Fruit fly (Drosophila melanogaster) whole organism, prepupa: ENCODE data around the gene CG6153.

Experiments
- Blimp-1 ChIP-seq: fragments of 200-800 bp; sonication (Bioruptor generic); optimal IDR thresholded peaks from 3 replicates; lab custom pipeline; 2017; ENCODE audit warnings: missing biosample characterization, missing genetic modification characterization, mild to moderate bottlenecking, moderate library complexity, missing genetic modification reagents
- CG10631 ChIP-seq: fragments of 200-800 bp; sonication (Bioruptor generic); optimal IDR thresholded peaks from 2 replicates; lab custom pipeline; 2016; ENCODE audit warnings: missing biosample characterization, missing genetic modification characterization
- CG10669 ChIP-seq: fragments of 200-800 bp; sonication (Bioruptor generic); optimal IDR thresholded peaks from 3 replicates; lab custom pipeline; 2018; ENCODE audit warnings: missing biosample characterization, mild to moderate bottlenecking, missing genetic modification characterization, moderate library complexity
- CG11294 ChIP-seq: fragments of 200-800 bp; sonication (Bioruptor generic); IDR thresholded peaks from 2 replicates; pipeline ENCODE4 v1.3.6; 2022; ENCODE audit warnings: missing biosample characterization, missing genetic modification characterization
- CG11762 ChIP-seq: fragments of 200-800 bp; sonication (Bioruptor generic); optimal IDR thresholded peaks from 3 replicates; lab custom pipeline; 2016; ENCODE audit warnings: missing biosample characterization, missing genetic modification characterization; ENCODE audit not compliant: insufficient read depth
- CG16779 ChIP-seq: fragments of 200-800 bp; sonication (Bioruptor generic); optimal IDR thresholded peaks from 3 replicates; lab custom pipeline; 2017; ENCODE audit warnings: missing biosample characterization, mild to moderate bottlenecking, missing genetic modification characterization
- CG3032 ChIP-seq: fragments of 200-800 bp; optimal IDR thresholded peaks from 2 replicates; lab custom pipeline; 2019; ENCODE audit warnings: missing biosample characterization, mild to moderate bottlenecking, missing genetic modification characterization, moderate library complexity
- CG31627 ChIP-seq: fragments of 200-800 bp; sonication (Bioruptor generic); optimal IDR thresholded peaks from 3 replicates; lab custom pipeline; 2016; ENCODE audit warnings: missing biosample characterization, missing genetic modification characterization
- CG34406 ChIP-seq: fragments of 200-800 bp; sonication (Bioruptor generic); optimal IDR thresholded peaks from 3 replicates; lab custom pipeline; 2016; ENCODE audit warnings: missing biosample characterization, missing genetic modification characterization
- CG3919 ChIP-seq: fragments of 200-800 bp; sonication (Bioruptor generic); optimal IDR thresholded peaks from 3 replicates; lab custom pipeline; 2016; ENCODE audit warnings: missing biosample characterization, missing genetic modification characterization
- CG4318 ChIP-seq: fragments of 200-800 bp; sonication (Bioruptor generic); optimal IDR thresholded peaks from 3 replicates; lab custom pipeline; 2017; ENCODE audit warnings: missing biosample characterization, mild to moderate bottlenecking, missing genetic modification characterization
- CG6163 ChIP-seq: fragments of 200-800 bp; sonication (Bioruptor generic); IDR thresholded peaks from 3 replicates; pipeline ENCODE4 v1.3.6; 2022; ENCODE audit warnings: missing biosample characterization, missing genetic modification characterization
- CG6276 ChIP-seq: fragments of 200-800 bp; sonication (Bioruptor generic); optimal IDR thresholded peaks from 2 replicates; lab custom pipeline; 2017; ENCODE audit warnings: missing biosample characterization, mild to moderate bottlenecking, missing genetic modification characterization
- CG6792 ChIP-seq: fragments of 200-800 bp; sonication (Bioruptor generic); optimal IDR thresholded peaks from 3 replicates; lab custom pipeline; 2016; ENCODE audit warnings: missing biosample characterization, missing genetic modification characterization
- CG6808 ChIP-seq: fragments of 200-800 bp; sonication (Bioruptor generic); optimal IDR thresholded peaks from 3 replicates; lab custom pipeline; 2017; ENCODE audit warnings: missing biosample characterization, missing genetic modification characterization, mild to moderate bottlenecking, moderate library complexity, missing genetic modification reagents
- CG8319 ChIP-seq: fragments of 200-800 bp; sonication (Bioruptor generic); optimal IDR thresholded peaks from 3 replicates; lab custom pipeline; 2016; ENCODE audit warnings: missing biosample characterization, missing genetic modification characterization
- CG9139 ChIP-seq: fragments of 200-800 bp; sonication (Bioruptor generic); optimal IDR thresholded peaks from 3 replicates; lab custom pipeline; 2017; ENCODE audit warnings: missing biosample characterization, mild to moderate bottlenecking, missing genetic modification characterization
- Eip78C ChIP-seq: fragments of 200-800 bp; sonication (Bioruptor generic); peaks from one replicate; lab custom pipeline; 2016; ENCODE audit warnings: missing biosample characterization, missing genetic modification characterization
- Eip93F ChIP-seq: fragments of 200-800 bp; sonication (Bioruptor generic); optimal IDR thresholded peaks from 2 replicates; lab custom pipeline; 2016; ENCODE audit warnings: missing biosample characterization, mild to moderate bottlenecking, missing genetic modification characterization
- Hr38 ChIP-seq: sonication (Bioruptor generic); optimal IDR thresholded peaks from 2 replicates; lab custom pipeline; 2016; ENCODE audit warnings: missing biosample characterization, missing genetic modification characterization
- Hr39 ChIP-seq: fragments of 200-800 bp; sonication (Bioruptor generic); optimal IDR thresholded peaks from 2 replicates; lab custom pipeline; 2016; ENCODE audit warnings: missing biosample characterization, missing genetic modification characterization
- Lpt ChIP-seq: fragments of 200-800 bp; sonication (Bioruptor generic); optimal IDR thresholded peaks from 3 replicates; lab custom pipeline; 2016; ENCODE audit warnings: missing biosample characterization, missing genetic modification characterization
- Met ChIP-seq: fragments of 200-800 bp; sonication (Bioruptor generic); optimal IDR thresholded peaks from 3 replicates; lab custom pipeline; 2016; ENCODE audit warnings: missing biosample characterization, missing genetic modification characterization
- Smox ChIP-seq: fragments of 200-800 bp; sonication (Bioruptor generic); optimal IDR thresholded peaks from 3 replicates; lab custom pipeline; 2016; ENCODE audit warnings: missing biosample characterization, missing genetic modification characterization
- Sox102F ChIP-seq: fragments of 200-800 bp; sonication (Bioruptor generic); optimal IDR thresholded peaks from 2 replicates; lab custom pipeline; 2016; ENCODE audit warnings: missing biosample characterization, mild to moderate bottlenecking, missing genetic modification characterization
- Sox15 ChIP-seq: fragments of 200-800 bp; sonication (Bioruptor generic); optimal IDR thresholded peaks from 3 replicates; lab custom pipeline; 2016; ENCODE audit warnings: missing biosample characterization, missing genetic modification characterization
- achi ChIP-seq: fragments of 200-800 bp; sonication (Bioruptor generic); optimal IDR thresholded peaks from 3 replicates; lab custom pipeline; 2016; ENCODE audit warnings: missing biosample characterization, missing genetic modification characterization
- cyc ChIP-seq: fragments of 200-800 bp; sonication (Bioruptor generic); optimal IDR thresholded peaks from 3 replicates; lab custom pipeline; 2016; ENCODE audit warnings: missing biosample characterization, missing genetic modification characterization
- dac ChIP-seq: fragments of 200-800 bp; sonication (Bioruptor generic); optimal IDR thresholded peaks from 2 replicates; lab custom pipeline; 2017; ENCODE audit warnings: missing biosample characterization, mild to moderate bottlenecking, missing genetic modification characterization
- dsx ChIP-seq: fragments of 200-800 bp; optimal IDR thresholded peaks from 3 replicates; lab custom pipeline; 2019; ENCODE audit warnings: missing biosample characterization, mild to moderate bottlenecking, missing genetic modification characterization, moderate library complexity; ENCODE audit not compliant: poor library complexity, severe bottlenecking
- eg ChIP-seq: fragments of 200-800 bp; sonication (Bioruptor generic); IDR thresholded peaks from 3 replicates; pipeline ENCODE4 v1.3.6; 2022; ENCODE audit warnings: missing biosample characterization, missing genetic modification characterization
- fd85E ChIP-seq: fragments of 200-800 bp; sonication (Bioruptor generic); optimal IDR thresholded peaks from 3 replicates; lab custom pipeline; 2016; ENCODE audit warnings: missing biosample characterization, missing genetic modification characterization
- fkh ChIP-seq: fragments of 200-800 bp; sonication (Bioruptor generic); optimal IDR thresholded peaks from 3 replicates; lab custom pipeline; 2017; ENCODE audit warnings: missing biosample characterization, mild to moderate bottlenecking, missing genetic modification characterization, moderate library complexity
- lz ChIP-seq: fragments of 200-800 bp; sonication (Bioruptor generic); optimal IDR thresholded peaks from 3 replicates; lab custom pipeline; 2016; ENCODE audit warnings: missing biosample characterization, missing genetic modification characterization
- pdm3 ChIP-seq: fragments of 200-800 bp; sonication (Bioruptor generic); optimal IDR thresholded peaks from 3 replicates; lab custom pipeline; 2016; ENCODE audit warnings: missing biosample characterization, missing genetic modification characterization
- salr ChIP-seq, 2 experiments: fragments of 200-800 bp; sonication (Bioruptor generic); optimal IDR thresholded peaks; 3 replicates each; lab custom pipeline; 2016 to 2018; ENCODE audit warnings: missing biosample characterization in 2 of 2, missing genetic modification characterization in 2 of 2, mild to moderate bottlenecking in 1 of 2
- spab ChIP-seq: fragments of 200-800 bp; sonication (Bioruptor generic); optimal IDR thresholded peaks from 2 replicates; lab custom pipeline; 2017; ENCODE audit warnings: missing biosample characterization, mild to moderate bottlenecking, missing genetic modification characterization, missing genetic modification reagents
- svp ChIP-seq: fragments of 200-800 bp; sonication (Bioruptor generic); peaks from one replicate; lab custom pipeline; 2016; ENCODE audit warnings: missing biosample characterization, missing genetic modification characterization
- topi ChIP-seq: fragments of 200-800 bp; sonication (Bioruptor generic); optimal IDR thresholded peaks from 3 replicates; lab custom pipeline; 2016; ENCODE audit warnings: missing biosample characterization, missing genetic modification characterization

The CG6153 gene

DNA sequence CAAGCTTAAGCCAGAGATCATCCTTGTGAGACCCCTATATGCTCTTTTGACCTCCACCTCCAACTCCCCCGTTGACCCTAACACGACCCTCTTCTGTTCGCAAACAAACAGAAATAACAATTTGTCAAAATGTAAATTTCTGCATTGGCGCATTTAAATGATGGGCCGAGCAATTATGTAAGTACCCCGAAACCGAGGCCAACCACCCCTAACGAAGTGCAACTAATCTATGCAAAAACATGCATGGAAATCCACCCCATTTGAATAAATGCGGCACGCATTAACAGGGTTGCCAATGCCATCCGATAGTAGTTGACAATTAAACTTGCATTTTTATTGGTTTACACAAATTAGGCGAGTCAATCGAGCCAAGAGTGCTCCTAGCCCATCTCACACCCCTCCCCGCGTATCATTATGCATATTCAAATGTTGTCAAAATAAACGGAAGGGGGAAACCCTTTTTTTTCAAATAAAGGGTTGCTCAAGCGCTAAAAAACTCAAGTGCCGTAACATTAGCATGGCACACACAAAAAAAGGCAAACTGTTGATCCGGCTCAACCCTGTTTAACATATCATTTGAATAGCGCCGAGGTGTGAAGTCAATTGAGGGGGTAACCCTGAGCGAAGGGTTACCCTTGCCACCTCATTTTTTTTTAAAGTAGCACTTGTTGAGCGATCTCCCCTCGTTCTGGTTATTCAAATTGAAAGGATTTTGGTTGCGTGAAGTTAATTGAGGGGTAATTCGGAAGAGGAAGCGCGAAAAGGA is 11.0 kb upstream of the CG6153 start:
- TF ChIP-seq Smox (no peak), CG16779 (tag; lab: Kevin White, UChicago) (no peak), Hr39 (GFP tag; lab: Kevin White, UChicago) (peak; percentile 19)
- TF ChIP-seq, all 60 proteins: peak for 1

DNA sequence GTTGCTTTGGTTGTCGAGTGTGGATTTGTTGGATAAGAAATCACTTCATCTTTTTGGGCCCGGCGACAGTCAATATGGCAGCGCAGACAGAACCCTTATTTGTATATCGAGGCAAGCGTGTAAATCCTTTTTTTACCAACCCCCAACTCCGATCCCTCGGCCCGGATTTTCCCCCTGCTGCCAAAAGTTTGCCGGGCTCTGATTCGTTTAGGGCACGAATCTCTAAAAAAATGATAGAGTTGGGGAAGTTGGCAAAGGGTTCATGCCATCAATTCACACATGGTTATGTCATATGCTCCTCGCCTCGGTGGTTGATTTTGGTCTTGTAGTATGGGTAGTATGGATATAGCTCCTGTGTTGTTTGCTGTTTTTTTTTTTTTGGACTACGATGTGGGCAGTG is 6.0 kb upstream of the CG6153 start:
- TF ChIP-seq salr (GFP tag; optimal IDR thresholded peaks at IDR 0.05; lab: Kevin White, UChicago), result no peak
- TF ChIP-seq dsx, result no peak
- TF ChIP-seq CG34406, result no peak
- no peak for TF ChIP-seq CG11762
- TF ChIP-seq, all 60 proteins: peak for 0

DNA sequence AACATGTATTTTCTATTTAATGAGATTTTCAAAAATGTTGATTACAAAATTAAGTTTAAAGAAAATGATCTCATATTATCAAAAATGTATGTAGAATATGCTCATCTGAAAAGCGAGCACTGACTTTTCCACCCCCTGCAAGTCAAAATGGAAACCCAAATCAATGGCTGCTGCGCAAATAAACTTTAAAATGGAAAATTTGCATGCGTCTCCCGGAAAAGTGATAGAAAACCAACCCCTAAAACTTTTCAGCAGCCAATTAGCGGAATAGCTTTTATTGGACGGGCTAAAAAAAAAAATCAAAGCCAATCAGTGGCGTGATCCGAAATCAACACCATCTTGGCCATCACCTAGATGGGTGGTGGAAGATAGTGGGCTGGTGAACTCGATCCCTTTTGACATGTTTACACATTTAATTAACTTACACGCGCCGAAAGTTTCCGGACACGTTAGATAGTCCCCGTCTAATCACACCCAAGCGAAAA is 3.5 kb upstream of the CG6153 start:
- TF ChIP-seq topi, result no peak

DNA sequence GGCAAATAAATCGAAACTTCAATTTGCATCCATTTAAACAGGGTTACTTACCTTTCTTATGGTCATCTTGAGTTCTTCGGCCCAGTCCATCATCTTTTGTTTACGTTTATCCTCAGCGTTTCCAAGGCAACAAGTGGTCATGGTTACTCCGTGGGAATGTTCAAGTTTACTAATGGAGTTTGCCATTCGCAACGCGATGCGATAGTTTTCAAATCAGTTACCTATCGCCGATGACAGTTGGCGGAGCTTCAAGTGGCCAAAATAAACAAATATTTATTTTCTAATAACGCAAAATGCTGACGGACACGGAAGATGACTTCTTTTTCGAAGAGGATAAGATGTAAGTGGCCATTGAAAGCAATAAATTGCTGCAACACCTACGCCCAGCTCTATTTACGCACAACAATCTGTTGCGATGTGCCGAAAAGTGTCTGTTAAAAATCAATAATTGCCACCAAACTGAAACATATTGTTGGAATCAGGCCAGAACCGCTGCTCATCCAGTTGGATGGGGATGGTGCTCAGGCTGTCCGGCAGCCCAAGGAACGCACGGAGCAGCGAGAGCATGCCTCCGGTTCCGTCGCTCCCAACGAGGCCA is 2.1 kb downstream of the CG6153 start, which contains the start of the genes IFT43 and PICK1:
IFT43 (minus strand) TSS at position 166 of the 598 bp plus-strand sequence.
PICK1 (plus strand) TSS at position 211 of the 598 bp plus-strand sequence.
- peak; percentile 95 for TF ChIP-seq fkh
- no peak for TF ChIP-seq CG11294 (GFP tag; lab: Robert Waterston, UW)
- TF ChIP-seq, all 60 proteins: peak for 1

DNA sequence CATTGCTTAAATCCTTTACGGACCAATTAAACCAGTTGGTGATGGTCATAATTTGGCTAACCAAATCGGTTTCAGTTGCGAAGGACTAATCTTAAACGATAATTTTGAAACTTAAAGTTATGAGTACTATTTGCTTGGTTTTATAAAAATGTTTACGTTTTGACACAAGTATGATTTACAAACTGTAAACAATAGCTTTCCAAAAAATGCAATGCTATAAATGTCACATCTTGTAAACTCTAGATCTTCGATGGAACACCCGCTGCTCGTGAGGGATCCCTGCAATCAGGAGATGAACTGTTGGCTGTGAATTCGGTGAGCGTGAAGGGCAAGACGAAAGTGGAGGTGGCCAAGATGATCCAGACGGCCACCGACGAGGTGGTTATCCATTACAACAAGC is 4.4 kb downstream of the CG6153 start, which contains the start of gene CG5781:
CG5781 (minus strand) TSS at position 101 of the 400 bp plus-strand sequence.
- TF ChIP-seq eg, result no peak
- TF ChIP-seq Hr39 (GFP tag; lab: Kevin White, UChicago), result no peak
- no peak for TF ChIP-seq Sox15 (GFP tag; lab: Kevin White, UChicago)
- TF ChIP-seq CG16779 (tag; lab: Kevin White, UChicago), result no peak
- no peak for TF ChIP-seq CG3032
- no peak for TF ChIP-seq achi
- TF ChIP-seq Sox102F (GFP tag; lab: Kevin White, UChicago), result no peak
- no peak for TF ChIP-seq spab
- no peak for TF ChIP-seq CG4318 (GFP tag; lab: Kevin White, UChicago)
- no peak for TF ChIP-seq Smox
- TF ChIP-seq pdm3, result no peak
- no peak for TF ChIP-seq CG9139
- TF ChIP-seq Lpt (GFP tag; lab: Kevin White, UChicago), result no peak
- TF ChIP-seq lz (GFP tag; lab: Kevin White, UChicago), result no peak
- TF ChIP-seq CG10669 (GFP tag; lab: Kevin White, UChicago), result no peak
- no peak for TF ChIP-seq CG3919
- no peak for TF ChIP-seq CG10631 (GFP tag; lab: Kevin White, UChicago)
- no peak for TF ChIP-seq svp (GFP tag; lab: Kevin White, UChicago)
- TF ChIP-seq, all 60 proteins: peak for 0

DNA sequence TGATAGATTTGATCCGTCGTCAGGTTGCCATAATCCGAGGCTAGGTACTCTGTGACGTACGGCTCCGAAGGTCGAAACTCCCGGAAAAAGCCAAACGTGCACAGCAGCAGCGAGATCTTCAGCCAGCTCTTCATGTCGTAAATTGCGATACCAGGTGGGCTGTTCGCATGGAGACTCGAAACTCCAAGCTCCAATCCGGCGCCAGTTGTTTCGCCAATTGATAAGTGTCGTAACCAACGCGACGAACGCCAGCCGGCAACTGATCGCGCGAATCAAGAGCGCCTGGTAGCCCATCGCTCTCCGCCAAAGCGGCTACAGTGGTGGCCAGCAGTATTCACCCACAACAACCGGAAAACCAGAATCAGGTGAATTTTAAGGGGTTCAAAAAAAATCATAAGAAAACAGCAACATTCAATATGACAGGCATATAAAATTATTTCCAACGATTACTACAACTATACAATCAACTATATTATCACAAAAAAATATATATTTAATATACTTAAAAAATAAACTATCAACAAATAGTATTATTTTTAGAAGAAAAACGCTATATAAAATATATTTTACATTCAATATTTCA is 7.7 kb downstream of the CG6153 start, which contains the start of gene CG17036:
CG17036 (minus strand) TSS at position 366 of the 583 bp plus-strand sequence.
- TF ChIP-seq CG31627 (GFP tag; lab: Kevin White, UChicago), result no peak
- TF ChIP-seq CG10669 (GFP tag; lab: Kevin White, UChicago), result no peak
- TF ChIP-seq CG10631 (GFP tag; lab: Kevin White, UChicago), result no peak
- no peak for TF ChIP-seq Blimp-1 (GFP tag; lab: Kevin White, UChicago)
- TF ChIP-seq lz (GFP tag; lab: Kevin White, UChicago), result no peak
- TF ChIP-seq salr (GFP tag; optimal IDR thresholded peaks at IDR 0.05; lab: Kevin White, UChicago), result no peak
- no peak; the same call in 2 of the 3 replicates for TF ChIP-seq eg
- no peak for TF ChIP-seq Met
- no peak for TF ChIP-seq fd85E (GFP tag; lab: Kevin White, UChicago)
- peak; percentile 10 for TF ChIP-seq CG6792 (GFP tag; lab: Kevin White, UChicago)
- no peak for TF ChIP-seq cyc
- TF ChIP-seq Hr38 (GFP tag; lab: Kevin White, UChicago), result no peak
- no peak for TF ChIP-seq dac (GFP tag; lab: Kevin White, UChicago)
- no peak for TF ChIP-seq CG16779 (tag; lab: Kevin White, UChicago)
- TF ChIP-seq CG6276 (GFP tag; lab: Kevin White, UChicago), result no peak
- no peak for TF ChIP-seq CG34406
- TF ChIP-seq CG6163 (GFP tag; lab: Robert Waterston, UW), result peak; percentile 48; the same call in 2 of the 3 replicates
- TF ChIP-seq Eip93F, result no peak
- no peak for TF ChIP-seq CG6808 (GFP tag; lab: Kevin White, UChicago)
- TF ChIP-seq Sox15 (GFP tag; lab: Kevin White, UChicago), result no peak
- no peak for TF ChIP-seq CG8319 (GFP tag; lab: Kevin White, UChicago)
- peak; percentile 57 for TF ChIP-seq Eip78C
- no peak for TF ChIP-seq achi
